Worm (Caenorhabditis elegans): ENCODE measurements around the gene T08G3.11.

The T08G3.11 gene

ce11 chrV:16433471-16433870 is 45.7 kb downstream of the T08G3.11 start, which contains the start of gene clec-234:
clec-234 (minus strand) TSS chrV:16433571.
- no peak for TF ChIP-seq elt-2 (tag; optimal IDR thresholded peaks at IDR 0.05)
- TF ChIP-seq C34B4.2 (tag; optimal IDR thresholded peaks at IDR 0.05), result no peak
- TF ChIP-seq lir-3 (tag; optimal IDR thresholded peaks at IDR 0.05; ENCODE audit: poor library complexity), result no peak
- TF ChIP-seq nhr-12 (tag; optimal IDR thresholded peaks at IDR 0.05), result no peak
- TF ChIP-seq unc-30 (tag; optimal IDR thresholded peaks at IDR 0.05), result no peak
- TF ChIP-seq zip-4 (GFP tag; optimal IDR thresholded peaks at IDR 0.05), result no peak
- TF ChIP-seq lin-15B (tag; optimal IDR thresholded peaks at IDR 0.05), result no peak
- TF ChIP-seq efl-1 (optimal IDR thresholded peaks at IDR 0.05), result no peak
- no peak for TF ChIP-seq efl-1 (GFP tag; optimal IDR thresholded peaks at IDR 0.05 in 1 of 2)
- TF ChIP-seq ceh-63 (GFP tag; optimal IDR thresholded peaks at IDR 0.05), result no peak
- no peak for TF ChIP-seq grh-1 (GFP tag; IDR thresholded peaks at IDR 0.05)
- TF ChIP-seq ets-5 (GFP tag; IDR thresholded peaks at IDR 0.05), result no peak
- no peak for TF ChIP-seq nhr-84 (tag; optimal IDR thresholded peaks at IDR 0.05)
- no peak for TF ChIP-seq zag-1 (tag; optimal IDR thresholded peaks at IDR 0.05)
- TF ChIP-seq ceh-8 (GFP tag; optimal IDR thresholded peaks at IDR 0.05), result no peak
- no peak for TF ChIP-seq lin-35 (GFP tag; optimal IDR thresholded peaks at IDR 0.05)
- no peak for TF ChIP-seq jun-1 (tag; optimal IDR thresholded peaks at IDR 0.05)
- no peak for TF ChIP-seq snu-23 (GFP tag; optimal IDR thresholded peaks at IDR 0.05)
- TF ChIP-seq ama-1 (optimal IDR thresholded peaks at IDR 0.05), result no peak
- no peak for TF ChIP-seq aha-1 (tag; optimal IDR thresholded peaks at IDR 0.05)

- no peak for TF ChIP-seq hlh-4 (tag; optimal IDR thresholded peaks at IDR 0.05)
- no peak for TF ChIP-seq unc-98 (GFP tag; IDR thresholded peaks at IDR 0.05)
- no peak for TF ChIP-seq unc-86 (tag; optimal IDR thresholded peaks at IDR 0.05)
- TF ChIP-seq unc-62 (GFP tag; optimal IDR thresholded peaks at IDR 0.05), result no peak
- no peak for TF ChIP-seq irx-1 (tag; optimal IDR thresholded peaks at IDR 0.05)
- TF ChIP-seq efl-3 (GFP tag; optimal IDR thresholded peaks at IDR 0.05), result no peak
- no peak for TF ChIP-seq nhr-84 (tag; optimal IDR thresholded peaks at IDR 0.05)
- TF ChIP-seq zip-4 (GFP tag; optimal IDR thresholded peaks at IDR 0.05), result no peak
- no peak for TF ChIP-seq Y116A8C.19 (tag; optimal IDR thresholded peaks at IDR 0.05; ENCODE audit: borderline replicate concordance)
- no peak for TF ChIP-seq snu-23 (GFP tag; optimal IDR thresholded peaks at IDR 0.05)
- no peak for TF ChIP-seq egl-27 (tag; optimal IDR thresholded peaks at IDR 0.05)
- no peak for TF ChIP-seq C34B4.2 (tag; optimal IDR thresholded peaks at IDR 0.05)
- no peak for TF ChIP-seq efl-1 (optimal IDR thresholded peaks at IDR 0.05)
- no peak for TF ChIP-seq efl-1 (GFP tag; optimal IDR thresholded peaks at IDR 0.05 in 1 of 2)
- TF ChIP-seq sup-37 (GFP tag; optimal IDR thresholded peaks at IDR 0.05), result no peak
Measured at ce11 chrV:16429940-16430339, 49.2 kb downstream of the T08G3.11 start, which contains the start of gene str-73. str-73 (plus strand) TSS chrV:16430240.

ce11 chrV:16429503-16429902 is 49.7 kb downstream of the T08G3.11 start, which contains the start of gene F26D2.10:
F26D2.10 (minus strand) TSS chrV:16429603.
- TF ChIP-seq ces-1 (GFP tag; optimal IDR thresholded peaks at IDR 0.05) (no peak), sptf-1 (tag; optimal IDR thresholded peaks at IDR 0.05) (no peak), tlp-1 (tag; optimal IDR thresholded peaks at IDR 0.05) (no peak), egl-27 (tag; optimal IDR thresholded peaks at IDR 0.05) (no peak), lin-13 (GFP tag; optimal IDR thresholded peaks at IDR 0.05) (no peak), nhr-71 (tag; optimal IDR thresholded peaks at IDR 0.05) (no peak), elt-2 (tag; optimal IDR thresholded peaks at IDR 0.05) (no peak), fkh-10 (GFP tag; optimal IDR thresholded peaks at IDR 0.05) (no peak), nhr-47 (tag; optimal IDR thresholded peaks at IDR 0.05) (no peak), unc-30 (tag; optimal IDR thresholded peaks at IDR 0.05) (no peak), pag-3 (tag; optimal IDR thresholded peaks at IDR 0.05; ENCODE audit: borderline replicate concordance, insufficient read depth) (no peak), fkh-4 (tag; optimal IDR thresholded peaks at IDR 0.05; ENCODE audit: borderline replicate concordance) (no peak)
